Worm (Caenorhabditis elegans): ENCODE measurements around the gene flp-5.

Gene flp-5

ce11 chrX:8509088-8509487, 19.0 kb upstream of the flp-5 start:
- TF ChIP-seq snpc-4 (tag; optimal IDR thresholded peaks at IDR 0.05): no peak
- TF ChIP-seq nhr-11 (tag; optimal IDR thresholded peaks at IDR 0.05): no peak
- TF ChIP-seq set-16 (GFP tag; IDR thresholded peaks at IDR 0.05): no peak
- TF ChIP-seq ceh-62 (tag; optimal IDR thresholded peaks at IDR 0.05): no peak
- TF ChIP-seq madf-5 (GFP tag; IDR thresholded peaks at IDR 0.05): no peak
- no peak for TF ChIP-seq hmg-1.1 (GFP tag; IDR thresholded peaks at IDR 0.05)
- no peak for TF ChIP-seq F37D6.2 (tag; optimal IDR thresholded peaks at IDR 0.05)
- no peak for TF ChIP-seq R02D3.7 (tag; optimal IDR thresholded peaks at IDR 0.05)
- TF ChIP-seq nhr-237 (tag; optimal IDR thresholded peaks at IDR 0.05): no peak
- TF ChIP-seq zag-1 (tag; optimal IDR thresholded peaks at IDR 0.05): no peak

- TF ChIP-seq php-3 (GFP tag; IDR thresholded peaks at IDR 0.05) (no peak), ceh-20 (GFP tag; IDR thresholded peaks at IDR 0.05) (no peak), nhr-42 (GFP tag; IDR thresholded peaks at IDR 0.05) (no peak), duxl-1 (tag; optimal IDR thresholded peaks at IDR 0.05; ENCODE audit: poor library complexity) (no peak), T26A8.4 (GFP tag; IDR thresholded peaks at IDR 0.05) (no peak), daf-12 (tag; optimal IDR thresholded peaks at IDR 0.05) (no peak), nhr-77 (tag; optimal IDR thresholded peaks at IDR 0.05) (no peak)
These were observed 7.6 kb upstream of the flp-5 start, which contains the start of gene H03E18.2 for ce11 chrX:8520402-8520801. TSS of gene H03E18.2 (minus strand) at chrX:8520502.

ce11 chrX:8521614-8522013, 6.4 kb upstream of the flp-5 start, which contains the start of gene C03G5.14:
TSS of gene C03G5.14 (plus strand) at chrX:8521914.
- TF ChIP-seq aly-2 (tag; optimal IDR thresholded peaks at IDR 0.05): no peak
- TF ChIP-seq ceh-20 (GFP tag; IDR thresholded peaks at IDR 0.05): no peak
- TF ChIP-seq dpl-1 (GFP tag; optimal IDR thresholded peaks at IDR 0.05): no peak
- no peak for TF ChIP-seq skn-1 (tag; optimal IDR thresholded peaks at IDR 0.05)
- TF ChIP-seq vab-7 (GFP tag; IDR thresholded peaks at IDR 0.05): no peak
- no peak for TF ChIP-seq ZK337.2 (GFP tag; IDR thresholded peaks at IDR 0.05)
- no peak for TF ChIP-seq snpc-4 (tag; optimal IDR thresholded peaks at IDR 0.05)
- TF ChIP-seq daf-16 (GFP tag; optimal IDR thresholded peaks at IDR 0.05): no peak
- no peak for TF ChIP-seq daf-16 (tag; optimal IDR thresholded peaks at IDR 0.05)
- no peak for TF ChIP-seq ceh-32 (tag; optimal IDR thresholded peaks at IDR 0.05; ENCODE audit: poor library complexity)
- no peak for TF ChIP-seq fkh-10 (GFP tag; optimal IDR thresholded peaks at IDR 0.05)
- TF ChIP-seq cey-2 (tag; optimal IDR thresholded peaks at IDR 0.05; ENCODE audit: borderline replicate concordance, insufficient read depth): no peak
- no peak for TF ChIP-seq zip-11 (GFP tag; IDR thresholded peaks at IDR 0.05)
- no peak for TF ChIP-seq zip-2 (tag; optimal IDR thresholded peaks at IDR 0.05)
- no peak for TF ChIP-seq mep-1 (tag; optimal IDR thresholded peaks at IDR 0.05)
- TF ChIP-seq snpc-1.2 (GFP tag; IDR thresholded peaks at IDR 0.05): no peak
- no peak for TF ChIP-seq nhr-102 (tag; optimal IDR thresholded peaks at IDR 0.05)

- TF ChIP-seq attf-4 (tag; optimal IDR thresholded peaks at IDR 0.05): no peak
- TF ChIP-seq aly-2 (tag; optimal IDR thresholded peaks at IDR 0.05): no peak
- TF ChIP-seq daf-19 (GFP tag; conservative IDR thresholded peaks at IDR 0.05): no peak
- no peak for TF ChIP-seq daf-8 (GFP tag; IDR thresholded peaks at IDR 0.05)
- TF ChIP-seq fos-1 (tag; optimal IDR thresholded peaks at IDR 0.05): no peak
- no peak for TF ChIP-seq snpc-4 (tag; optimal IDR thresholded peaks at IDR 0.05)
- TF ChIP-seq ceh-32 (tag; optimal IDR thresholded peaks at IDR 0.05; ENCODE audit: poor library complexity): no peak
- TF ChIP-seq nhr-25 (tag; optimal IDR thresholded peaks at IDR 0.05; ENCODE audit: borderline replicate concordance, insufficient read depth): no peak
- TF ChIP-seq daf-16 (GFP tag; optimal IDR thresholded peaks at IDR 0.05): no peak
- no peak for TF ChIP-seq daf-16 (tag; optimal IDR thresholded peaks at IDR 0.05)
- no peak for TF ChIP-seq hlh-11 (tag; optimal IDR thresholded peaks at IDR 0.05)
- TF ChIP-seq nhr-237 (tag; optimal IDR thresholded peaks at IDR 0.05): no peak
- TF ChIP-seq nhr-28 (tag; optimal IDR thresholded peaks at IDR 0.05): no peak
- no peak for TF ChIP-seq ztf-11 (tag; optimal IDR thresholded peaks at IDR 0.05)
- TF ChIP-seq Y5F2A.4 (GFP tag; optimal IDR thresholded peaks at IDR 0.05): no peak
- TF ChIP-seq spr-1 (tag; optimal IDR thresholded peaks at IDR 0.05): no peak
These were observed 5.0 kb upstream of the flp-5 start for ce11 chrX:8523000-8523399.
